Worm (Caenorhabditis elegans): ENCODE data around the gene B0034.4.

Gene B0034.4

DNA sequence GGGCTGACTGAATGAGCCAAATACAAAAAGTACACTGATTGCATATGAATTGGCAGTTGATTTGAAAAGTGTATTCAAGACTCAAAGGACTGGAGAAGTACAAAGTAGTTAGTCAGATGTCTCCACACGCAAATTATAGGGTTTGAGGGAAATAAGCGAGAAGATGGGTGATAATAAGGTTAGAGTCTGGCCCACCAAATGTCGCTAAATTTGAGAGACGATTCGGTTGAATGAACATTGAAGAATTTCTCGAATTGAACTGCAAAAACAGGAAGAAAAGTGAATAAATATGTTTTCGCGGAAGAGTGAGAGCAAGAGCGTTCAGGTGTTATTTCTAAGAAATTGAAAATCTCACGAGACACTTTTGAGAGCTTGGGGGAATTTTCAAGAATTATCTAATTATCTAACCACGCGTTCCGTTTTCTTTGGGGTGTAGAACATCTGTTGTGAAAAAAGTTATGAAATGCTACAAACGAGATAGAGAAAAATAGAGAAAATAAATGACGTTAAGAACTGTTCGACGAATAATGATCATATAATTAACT lies 9.7 kb downstream of the B0034.4 start:
- TF ChIP-seq skn-1 (tag; optimal IDR thresholded peaks at IDR 0.05) (no peak), nhr-85 (tag) (no peak), fkh-8 (tag; optimal IDR thresholded peaks at IDR 0.05) (peak; percentile 67), dsc-1 (tag; optimal IDR thresholded peaks at IDR 0.05) (peak; percentile 17), lin-14 (GFP tag; optimal IDR thresholded peaks at IDR 0.05) (peak; percentile 14), sox-4 (tag; optimal IDR thresholded peaks at IDR 0.05) (peak; percentile 78), nhr-71 (tag; optimal IDR thresholded peaks at IDR 0.05) (peak; percentile 66), nhr-47 (tag; optimal IDR thresholded peaks at IDR 0.05) (peak; percentile 62)

DNA sequence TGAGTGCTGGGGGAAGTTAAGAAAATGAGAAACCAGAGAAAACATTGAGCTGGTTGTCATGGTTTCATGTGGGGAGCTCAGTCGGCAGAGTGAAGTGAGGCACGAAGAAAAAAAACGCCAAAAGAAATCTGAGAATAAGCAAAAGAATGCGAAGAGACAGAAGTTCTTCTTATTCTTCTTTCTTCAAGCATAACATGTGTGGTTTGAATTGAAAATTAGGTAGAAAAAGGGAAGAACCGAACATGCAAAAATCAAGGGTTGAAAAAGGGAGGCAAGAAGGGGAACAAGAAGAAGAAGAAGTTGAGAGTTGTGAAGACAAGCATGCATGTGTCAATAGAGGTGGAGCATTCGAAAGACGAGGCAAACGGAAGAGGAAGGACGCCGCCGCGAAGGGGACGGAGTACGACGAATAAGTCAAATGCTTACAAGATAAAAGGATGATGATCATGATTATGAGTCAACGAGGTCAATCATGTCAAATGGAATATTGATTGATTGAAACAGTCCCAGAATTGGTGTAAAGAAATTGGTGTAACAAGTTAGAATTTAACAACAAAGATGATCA lies 11.4 kb downstream of the B0034.4 start:
- TF ChIP-seq nhr-47 (tag; optimal IDR thresholded peaks at IDR 0.05) (peak; percentile 9), C04F5.9 (tag; optimal IDR thresholded peaks at IDR 0.05) (no peak), blmp-1 (tag; optimal IDR thresholded peaks at IDR 0.05) (no peak), efl-3 (GFP tag; optimal IDR thresholded peaks at IDR 0.05) (no peak), skn-1 (tag; optimal IDR thresholded peaks at IDR 0.05) (no peak), isw-1 (GFP tag; IDR thresholded peaks at IDR 0.05) (no peak), irx-1 (tag; optimal IDR thresholded peaks at IDR 0.05) (no peak), aly-2 (tag; optimal IDR thresholded peaks at IDR 0.05) (no peak), fkh-10 (GFP tag; optimal IDR thresholded peaks at IDR 0.05) (peak; percentile 54), lin-14 (GFP tag; optimal IDR thresholded peaks at IDR 0.05) (peak; percentile 28), C16A3.4 (tag; optimal IDR thresholded peaks at IDR 0.05) (no peak), unc-130 (tag; optimal IDR thresholded peaks at IDR 0.05) (no peak), mab-9 (GFP tag; IDR thresholded peaks at IDR 0.05) (no peak), fkh-8 (tag; optimal IDR thresholded peaks at IDR 0.05) (peak; percentile 38), ceh-8 (GFP tag; optimal IDR thresholded peaks at IDR 0.05) (no peak), jun-1 (tag; optimal IDR thresholded peaks at IDR 0.05) (no peak), tbx-2 (tag; optimal IDR thresholded peaks at IDR 0.05) (no peak), sup-37 (GFP tag; optimal IDR thresholded peaks at IDR 0.05) (no peak)

DNA sequence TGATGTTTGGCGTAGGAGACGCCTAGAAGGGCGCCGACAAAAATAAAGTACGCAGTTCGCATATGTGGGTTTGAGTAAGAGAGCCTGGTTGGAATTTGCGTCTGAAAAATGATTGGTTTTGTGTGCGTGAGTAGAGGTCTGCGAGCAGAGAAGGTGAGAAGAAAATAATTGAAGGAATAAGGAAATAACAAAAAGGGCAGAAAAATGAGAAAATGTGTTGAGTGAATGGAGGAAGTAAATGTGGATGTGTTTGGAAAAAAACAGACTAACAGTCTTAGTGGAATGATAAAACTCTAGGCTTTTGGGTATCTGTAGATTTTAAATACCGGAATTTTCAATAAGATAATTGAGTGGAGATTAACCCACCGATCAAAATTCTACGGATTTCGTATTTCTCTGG lies 12.7 kb downstream of the B0034.4 start, which contains the start of gene casy-1:
Gene casy-1, minus strand, starts transcription at position 101 of the 400 bp plus-strand sequence.
- TF ChIP-seq grh-1 (GFP tag; IDR thresholded peaks at IDR 0.05) (no peak), fkh-4 (tag; optimal IDR thresholded peaks at IDR 0.05; ENCODE audit: borderline replicate concordance) (no peak), nhr-71 (tag; optimal IDR thresholded peaks at IDR 0.05) (no peak), hlh-4 (tag; optimal IDR thresholded peaks at IDR 0.05) (no peak), Y116A8C.19 (tag; optimal IDR thresholded peaks at IDR 0.05; ENCODE audit: borderline replicate concordance) (no peak), isw-1 (GFP tag; IDR thresholded peaks at IDR 0.05) (no peak), ceh-8 (GFP tag; optimal IDR thresholded peaks at IDR 0.05) (no peak), vab-15 (tag; optimal IDR thresholded peaks at IDR 0.05) (no peak), hlh-17 (GFP tag; optimal IDR thresholded peaks at IDR 0.05; ENCODE audit: borderline replicate concordance) (no peak), zip-4 (GFP tag; optimal IDR thresholded peaks at IDR 0.05) (no peak), fkh-8 (tag; optimal IDR thresholded peaks at IDR 0.05) (no peak), ztf-4 (tag; optimal IDR thresholded peaks at IDR 0.05) (no peak)

DNA sequence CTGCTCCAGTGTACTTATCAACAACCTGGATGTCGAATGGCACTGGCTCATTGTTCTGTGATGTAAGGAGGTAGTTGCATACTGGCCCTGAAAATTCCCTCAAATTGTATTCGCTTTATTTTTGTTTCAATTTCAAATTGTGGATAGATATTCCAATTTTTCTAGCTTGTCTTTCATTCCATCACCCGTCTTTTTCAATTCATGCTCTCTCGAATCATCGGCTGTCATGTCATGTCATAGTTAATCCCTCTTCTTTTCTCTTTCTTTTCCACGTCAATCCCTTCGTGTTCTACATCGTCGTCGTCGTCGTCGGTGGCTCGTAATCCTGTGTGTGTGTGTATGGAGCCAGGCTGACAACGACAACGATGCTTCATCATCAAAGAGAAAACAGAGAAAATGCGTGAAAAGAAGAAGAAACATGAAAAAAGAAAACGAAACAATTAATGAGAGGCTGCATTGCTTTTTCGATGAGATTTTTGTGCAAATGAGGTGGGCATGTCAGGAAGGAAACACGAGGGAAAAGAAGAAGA lies 13.6 kb downstream of the B0034.4 start:
- TF ChIP-seq lsy-2 (tag; optimal IDR thresholded peaks at IDR 0.05), result peak in 1 of 2 experiments; percentile 29
- TF ChIP-seq sox-4 (tag; optimal IDR thresholded peaks at IDR 0.05), result peak; percentile 4
- TF ChIP-seq unc-86 (tag; optimal IDR thresholded peaks at IDR 0.05), result peak; percentile 45
- peak; percentile 40 for TF ChIP-seq egl-13 (tag; optimal IDR thresholded peaks at IDR 0.05)
- peak; percentile 74 for TF ChIP-seq lin-14 (GFP tag; optimal IDR thresholded peaks at IDR 0.05)
- no peak for TF ChIP-seq ztf-11 (tag; optimal IDR thresholded peaks at IDR 0.05)
- no peak for TF ChIP-seq alr-1 (tag; optimal IDR thresholded peaks at IDR 0.05; ENCODE audit: borderline replicate concordance)
- peak; percentile 6 for TF ChIP-seq fkh-10 (GFP tag; optimal IDR thresholded peaks at IDR 0.05)
- no peak for TF ChIP-seq pag-3 (tag; optimal IDR thresholded peaks at IDR 0.05; ENCODE audit: borderline replicate concordance, insufficient read depth)
- no peak for TF ChIP-seq nhr-76 (tag; optimal IDR thresholded peaks at IDR 0.05)
- peak; percentile 2 for TF ChIP-seq pax-3 (tag; optimal IDR thresholded peaks at IDR 0.05)
- no peak for TF ChIP-seq xbp-1 (tag; optimal IDR thresholded peaks at IDR 0.05)
- TF ChIP-seq sptf-1 (tag; optimal IDR thresholded peaks at IDR 0.05), result no peak
- peak; percentile 78 for TF ChIP-seq dsc-1 (tag; optimal IDR thresholded peaks at IDR 0.05)
- no peak for TF ChIP-seq vab-15 (tag; optimal IDR thresholded peaks at IDR 0.05)
- peak; percentile 4 for TF ChIP-seq fkh-8 (tag; optimal IDR thresholded peaks at IDR 0.05)
- no peak for TF ChIP-seq ets-5 (GFP tag; IDR thresholded peaks at IDR 0.05)
- peak; percentile 20 for TF ChIP-seq ztf-4 (tag; optimal IDR thresholded peaks at IDR 0.05)
- no peak for TF ChIP-seq hlh-17 (GFP tag; optimal IDR thresholded peaks at IDR 0.05; ENCODE audit: borderline replicate concordance)
- TF ChIP-seq zip-4 (GFP tag; optimal IDR thresholded peaks at IDR 0.05), result no peak
- TF ChIP-seq nhr-71 (tag; optimal IDR thresholded peaks at IDR 0.05), result peak; percentile 40
- no peak for TF ChIP-seq ceh-90 (tag; optimal IDR thresholded peaks at IDR 0.05)

Measured in whole organism, L1 larva.